Worm (Caenorhabditis elegans): ENCODE data around the gene F08D12.7.
A peak's percentile ranks its signal among the peaks of the same experiment; 100 is the strongest.

The F08D12.7 gene

ce11 chrII:2734266-2734665, 34.7 kb downstream of the F08D12.7 start:
- no peak for TF ChIP-seq ceh-44 (GFP tag; IDR thresholded peaks at IDR 0.05)
- TF ChIP-seq nhr-102 (tag; optimal IDR thresholded peaks at IDR 0.05), result no peak
- TF ChIP-seq egl-43 (GFP tag; IDR thresholded peaks at IDR 0.05), result no peak
- TF ChIP-seq ceh-82 (tag; optimal IDR thresholded peaks at IDR 0.05), result no peak
- no peak for TF ChIP-seq mes-2 (tag; optimal IDR thresholded peaks at IDR 0.05; ENCODE audit: poor library complexity, severe bottlenecking)
- TF ChIP-seq nhr-25 (tag; optimal IDR thresholded peaks at IDR 0.05; ENCODE audit: borderline replicate concordance, insufficient read depth), result no peak
- no peak for TF ChIP-seq zip-11 (GFP tag; IDR thresholded peaks at IDR 0.05)
- TF ChIP-seq ceh-62 (tag; optimal IDR thresholded peaks at IDR 0.05), result no peak
- no peak for TF ChIP-seq fos-1 (tag; optimal IDR thresholded peaks at IDR 0.05)
- TF ChIP-seq aha-1 (tag), result no peak
- TF ChIP-seq php-3 (GFP tag; IDR thresholded peaks at IDR 0.05), result no peak
- TF ChIP-seq nhr-10 (tag; optimal IDR thresholded peaks at IDR 0.05), result no peak
- no peak for TF ChIP-seq daf-12 (tag; optimal IDR thresholded peaks at IDR 0.05)
- no peak for TF ChIP-seq attf-4 (tag; optimal IDR thresholded peaks at IDR 0.05)
- TF ChIP-seq F10B5.3 (tag; optimal IDR thresholded peaks at IDR 0.05), result no peak
- no peak for TF ChIP-seq hlh-11 (tag; optimal IDR thresholded peaks at IDR 0.05)
- no peak for TF ChIP-seq ceh-32 (tag; optimal IDR thresholded peaks at IDR 0.05; ENCODE audit: poor library complexity)
- TF ChIP-seq Y75B8A.6 (GFP tag; IDR thresholded peaks at IDR 0.05), result no peak
- TF ChIP-seq daf-8 (GFP tag; IDR thresholded peaks at IDR 0.05), result no peak
- no peak for TF ChIP-seq mdt-29 (GFP tag; IDR thresholded peaks at IDR 0.05)

- TF ChIP-seq lim-7 (GFP tag; IDR thresholded peaks at IDR 0.05) (no peak), F26F4.8 (GFP tag; conservative IDR thresholded peaks at IDR 0.05) (no peak), ceh-44 (GFP tag; IDR thresholded peaks at IDR 0.05) (no peak), ceh-82 (tag; optimal IDR thresholded peaks at IDR 0.05) (no peak), fos-1 (tag; optimal IDR thresholded peaks at IDR 0.05) (no peak), ces-1 (GFP tag; optimal IDR thresholded peaks at IDR 0.05) (peak; percentile 8), tra-1 (GFP tag; IDR thresholded peaks at IDR 0.05) (no peak), Y105C5A.15 (GFP tag; IDR thresholded peaks at IDR 0.05) (no peak), fkh-10 (GFP tag; optimal IDR thresholded peaks at IDR 0.05) (peak; percentile 6), unc-62 (GFP tag; optimal IDR thresholded peaks at IDR 0.05 in 1 of 2) (peak in 1 of 2 experiments; percentile 56), unc-62 (tag; optimal IDR thresholded peaks at IDR 0.05) (no peak)
Measured at ce11 chrII:2730647-2731046, 38.3 kb downstream of the F08D12.7 start.

- no peak for TF ChIP-seq dve-1 (tag; optimal IDR thresholded peaks at IDR 0.05; ENCODE audit: insufficient read depth)
- TF ChIP-seq tra-1 (GFP tag; IDR thresholded peaks at IDR 0.05), result 0 out of 2 replicates have a peak, but pooled peaks have one; percentile 37
- no peak for TF ChIP-seq lin-38 (GFP tag; IDR thresholded peaks at IDR 0.05)
- no peak for TF ChIP-seq snpc-4 (tag; optimal IDR thresholded peaks at IDR 0.05)
- TF ChIP-seq attf-4 (tag; optimal IDR thresholded peaks at IDR 0.05), result no peak
Measured at ce11 chrII:2726774-2727173, 42.1 kb downstream of the F08D12.7 start.

ce11 chrII:2725561-2725960, 43.4 kb downstream of the F08D12.7 start, which contains the start of the genes T05A8.11 and nep-2:
T05A8.11 (minus strand) TSS chrII:2725661.
nep-2 (minus strand) TSS chrII:2725752.
- no peak for TF ChIP-seq unc-130 (GFP tag; optimal IDR thresholded peaks at IDR 0.05)
- 0 out of 2 replicates have a peak, but pooled peaks have one; percentile 2 for TF ChIP-seq set-16 (GFP tag; IDR thresholded peaks at IDR 0.05)
- TF ChIP-seq lin-15B (tag; optimal IDR thresholded peaks at IDR 0.05), result no peak
- TF ChIP-seq nhr-28 (tag; optimal IDR thresholded peaks at IDR 0.05), result no peak

- no peak for TF ChIP-seq attf-4 (tag; optimal IDR thresholded peaks at IDR 0.05)
- no peak for TF ChIP-seq fkh-10 (GFP tag; optimal IDR thresholded peaks at IDR 0.05)
- no peak for TF ChIP-seq nhr-41 (GFP tag; IDR thresholded peaks at IDR 0.05)
- TF ChIP-seq mxl-2 (GFP tag; conservative IDR thresholded peaks at IDR 0.05), result no peak
- TF ChIP-seq Y105C5A.15 (GFP tag; IDR thresholded peaks at IDR 0.05), result no peak
- no peak for TF ChIP-seq ceh-32 (tag; optimal IDR thresholded peaks at IDR 0.05; ENCODE audit: poor library complexity)
- no peak for TF ChIP-seq nhr-28 (tag; optimal IDR thresholded peaks at IDR 0.05)
- TF ChIP-seq mdl-1 (tag; optimal IDR thresholded peaks at IDR 0.05), result no peak
- TF ChIP-seq ces-1 (GFP tag; optimal IDR thresholded peaks at IDR 0.05), result no peak
- TF ChIP-seq nhr-77 (tag; optimal IDR thresholded peaks at IDR 0.05), result no peak
- TF ChIP-seq vab-7 (GFP tag; IDR thresholded peaks at IDR 0.05), result no peak
- no peak for TF ChIP-seq ZK337.2 (GFP tag; IDR thresholded peaks at IDR 0.05)
- no peak for TF ChIP-seq zag-1 (tag; optimal IDR thresholded peaks at IDR 0.05)
Measured at ce11 chrII:2721992-2722391, 46.9 kb downstream of the F08D12.7 start.

Data from whole organism, L4 larva.